Fruit fly (Drosophila melanogaster) whole organism, embryonic: ENCODE data around the gene toe.

Experiments used
- Aef1 ChIP-seq: fragments of 200-800 bp; sonication (Bioruptor generic); IDR thresholded peaks from 3 replicates; pipeline ENCODE4 v1.3.6; 2022; ENCODE audit warnings: missing biosample characterization, missing genetic modification characterization
- CG11085 ChIP-seq: fragments of 200-800 bp; sonication (Bioruptor generic); IDR thresholded peaks from 2 replicates; pipeline ENCODE4 v1.3.6; 2022; ENCODE audit warnings: missing biosample characterization, missing genetic modification characterization
- CG11456 ChIP-seq: fragments of 200-800 bp; sonication (Bioruptor generic); IDR thresholded peaks from 3 replicates; pipeline ENCODE4 v1.3.6; 2022; ENCODE audit warnings: missing biosample characterization, missing genetic modification characterization
- CG12155 ChIP-seq: fragments of 200-800 bp; sonication (Bioruptor generic); optimal IDR thresholded peaks from 3 replicates; lab custom pipeline; 2016; ENCODE audit warnings: missing biosample characterization, missing genetic modification characterization
- CG14050 ChIP-seq: fragments of 200-800 bp; sonication (Bioruptor generic); IDR thresholded peaks from 3 replicates; pipeline ENCODE4 v1.3.6; 2022; ENCODE audit warnings: missing biosample characterization, missing genetic modification characterization
- CG1603 ChIP-seq: fragments of 200-800 bp; sonication (Bioruptor generic); optimal IDR thresholded peaks from 2 replicates; lab custom pipeline; 2019; ENCODE audit warnings: missing biosample characterization, mild to moderate bottlenecking, missing genetic modification characterization, moderate library complexity
- CG16779 ChIP-seq: fragments of 200-800 bp; sonication (Bioruptor generic); IDR thresholded peaks from 2 replicates; pipeline ENCODE4 v1.3.6; 2022; ENCODE audit warnings: missing biosample characterization, missing genetic modification characterization
- CG17385 ChIP-seq: fragments of 200-800 bp; sonication (Bioruptor generic); optimal IDR thresholded peaks from 3 replicates; lab custom pipeline; 2018; ENCODE audit warnings: missing biosample characterization, mild to moderate bottlenecking, missing genetic modification characterization
- CG18619 ChIP-seq: fragments of 200-800 bp; sonication (Bioruptor generic); optimal IDR thresholded peaks from 3 replicates; lab custom pipeline; 2017; ENCODE audit warnings: missing biosample characterization, mild to moderate bottlenecking, missing genetic modification characterization
- CG2116 ChIP-seq: fragments of 200-800 bp; sonication (Bioruptor generic); optimal IDR thresholded peaks from 3 replicates; lab custom pipeline; 2018; ENCODE audit warnings: missing biosample characterization, mild to moderate bottlenecking, missing genetic modification characterization
- CG2129 ChIP-seq: fragments of 200-800 bp; sonication (Bioruptor generic); IDR thresholded peaks from 2 replicates; pipeline ENCODE4 v1.3.6; 2022; ENCODE audit warnings: missing biosample characterization, missing genetic modification characterization; ENCODE audit not compliant: partially characterized antibody
- CG2875 ChIP-seq: fragments of 200-800 bp; sonication (Bioruptor generic); optimal IDR thresholded peaks from 2 replicates; lab custom pipeline; 2017; ENCODE audit warnings: missing biosample characterization, mild to moderate bottlenecking, missing genetic modification characterization, missing genetic modification reagents
- CG30020 ChIP-seq: fragments of 200-800 bp; optimal IDR thresholded peaks from 2 replicates; lab custom pipeline; 2019; ENCODE audit warnings: missing biosample characterization, mild to moderate bottlenecking, missing genetic modification characterization, moderate library complexity
- CG32772 ChIP-seq: fragments of 200-800 bp; sonication (Bioruptor generic); IDR thresholded peaks from 2 replicates; pipeline ENCODE4 v1.3.6; 2022; ENCODE audit warnings: missing biosample characterization, missing genetic modification characterization
- CG33213 ChIP-seq: fragments of 200-800 bp; sonication (Bioruptor generic); optimal IDR thresholded peaks from 3 replicates; lab custom pipeline; 2016; ENCODE audit warnings: missing biosample characterization, missing genetic modification characterization
- CG34224 ChIP-seq: fragments of 200-800 bp; sonication (Bioruptor generic); IDR thresholded peaks from 3 replicates; pipeline ENCODE4 v1.3.6; 2022; ENCODE audit warnings: missing biosample characterization, missing genetic modification characterization; ENCODE audit not compliant: partially characterized antibody
- CG42726 ChIP-seq: fragments of 200-800 bp; sonication (Bioruptor generic); IDR thresholded peaks from 2 replicates; pipeline ENCODE4 v1.3.6; 2022; ENCODE audit warnings: missing biosample characterization, missing genetic modification characterization; ENCODE audit not compliant: partially characterized antibody
- CG43689 ChIP-seq: fragments of 200-800 bp; sonication (Bioruptor generic); IDR thresholded peaks from 2 replicates; pipeline ENCODE4 v1.3.6; 2022; ENCODE audit warnings: missing biosample characterization, missing genetic modification characterization
- CG5245 ChIP-seq: fragments of 200-800 bp; sonication (Bioruptor generic); optimal IDR thresholded peaks from 3 replicates; lab custom pipeline; 2016; ENCODE audit warnings: missing biosample characterization, missing genetic modification characterization
- Dbx ChIP-seq: fragments of 200-800 bp; sonication (Bioruptor generic); IDR thresholded peaks from 3 replicates; pipeline ENCODE4 v1.3.6; 2022; ENCODE audit warnings: missing biosample characterization, missing genetic modification characterization
- Dip2 ChIP-seq: fragments of 200-800 bp; sonication (Bioruptor generic); IDR thresholded peaks from 2 replicates; pipeline ENCODE4 v1.3.6; 2022; ENCODE audit warnings: missing biosample characterization, missing genetic modification characterization
- Doc3 ChIP-seq: fragments of 200-800 bp; sonication (Bioruptor generic); IDR thresholded peaks from 3 replicates; pipeline ENCODE4 v1.3.6; 2022; ENCODE audit warnings: missing biosample characterization, missing genetic modification characterization; ENCODE audit not compliant: partially characterized antibody
- Ets97D ChIP-seq: fragments of 200-800 bp; sonication (Bioruptor generic); optimal IDR thresholded peaks from 3 replicates; lab custom pipeline; 2016; ENCODE audit warnings: missing biosample characterization, missing genetic modification characterization
- HLHmδ ChIP-seq: fragments of 200-800 bp; sonication (Bioruptor generic); optimal IDR thresholded peaks from 2 replicates; lab custom pipeline; 2018; ENCODE audit warnings: missing biosample characterization, mild to moderate bottlenecking, missing genetic modification characterization, moderate library complexity
- Jarid2 ChIP-seq: fragments of 200-800 bp; sonication (Bioruptor generic); optimal IDR thresholded peaks from 3 replicates; lab custom pipeline; 2017; ENCODE audit warnings: mild to moderate bottlenecking, missing biosample characterization, missing genetic modification reagents, missing genetic modification characterization
- MBD-R2 ChIP-seq: fragments of 200-800 bp; sonication (Bioruptor generic); IDR thresholded peaks from 2 replicates; pipeline ENCODE4 v1.3.6; 2022; ENCODE audit warnings: missing biosample characterization, missing genetic modification characterization
- MESR4 ChIP-seq: fragments of 200-800 bp; sonication (Bioruptor generic); optimal IDR thresholded peaks from 2 replicates; lab custom pipeline; 2018; ENCODE audit warnings: missing biosample characterization, mild to moderate bottlenecking, missing genetic modification characterization, moderate library complexity
- Mes4 ChIP-seq: fragments of 200-800 bp; sonication (Bioruptor generic); optimal IDR thresholded peaks from 2 replicates; lab custom pipeline; 2016; ENCODE audit warnings: missing biosample characterization, missing genetic modification characterization
- NC2β ChIP-seq: fragments of 200-800 bp; sonication (Bioruptor generic); optimal IDR thresholded peaks from 2 replicates; lab custom pipeline; 2016; ENCODE audit warnings: missing biosample characterization, missing genetic modification characterization
- Usf ChIP-seq: fragments of 200-800 bp; sonication (Bioruptor generic); optimal IDR thresholded peaks from 2 replicates; lab custom pipeline; 2017; ENCODE audit warnings: missing genotype, missing biosample characterization, missing genetic modification characterization
- Xbp1 ChIP-seq: fragments of 200-800 bp; sonication (Bioruptor generic); optimal IDR thresholded peaks from 3 replicates; lab custom pipeline; 2016; ENCODE audit warnings: missing biosample characterization, mild to moderate bottlenecking, missing genetic modification characterization
- YL-1 ChIP-seq: fragments of 200-800 bp; sonication (Bioruptor generic); optimal IDR thresholded peaks from 3 replicates; lab custom pipeline; 2017; ENCODE audit warnings: missing biosample characterization, mild to moderate bottlenecking, missing genetic modification characterization
- abd-A ChIP-seq: fragments of 200-800 bp; sonication (Bioruptor generic); optimal IDR thresholded peaks from 3 replicates; lab custom pipeline; 2019; ENCODE audit warnings: missing biosample characterization, mild to moderate bottlenecking, missing genetic modification characterization, moderate library complexity
- ato ChIP-seq: fragments of 200-800 bp; sonication (Bioruptor generic); IDR thresholded peaks from 2 replicates; pipeline ENCODE4 v1.3.6; 2022; ENCODE audit warnings: missing biosample characterization, missing genetic modification characterization; ENCODE audit not compliant: partially characterized antibody
- bbx ChIP-seq: fragments of 200-800 bp; sonication (Bioruptor generic); IDR thresholded peaks from 2 replicates; pipeline ENCODE4 v1.3.6; 2022; ENCODE audit warnings: missing biosample characterization, missing genetic modification characterization; ENCODE audit not compliant: partially characterized antibody
- bigmax ChIP-seq: fragments of 200-800 bp; sonication (Bioruptor generic); optimal IDR thresholded peaks from 2 replicates; lab custom pipeline; 2018; ENCODE audit warnings: missing biosample characterization, mild to moderate bottlenecking, missing genetic modification characterization
- chn ChIP-seq: fragments of 200-800 bp; sonication (Bioruptor generic); optimal IDR thresholded peaks from 2 replicates; lab custom pipeline; 2016; ENCODE audit warnings: missing biosample characterization, missing genetic modification characterization
- ci ChIP-seq: fragments of 200-800 bp; sonication (Bioruptor generic); IDR thresholded peaks from 3 replicates; pipeline ENCODE4 v1.3.6; 2022; ENCODE audit warnings: missing biosample characterization, missing genetic modification characterization
- dpn ChIP-seq, 2 experiments: fragments of 200-800 bp; sonication (Bioruptor generic); optimal IDR thresholded peaks; 3 replicates each; lab custom pipeline; 2016; ENCODE audit warnings: missing biosample characterization in 2 of 2, missing genetic modification characterization in 2 of 2
- insv ChIP-seq, 2 experiments: fragments of 200-800 bp; sonication (Bioruptor generic); optimal IDR thresholded peaks; 3 replicates each; lab custom pipeline; 2016 to 2018; ENCODE audit warnings: missing biosample characterization in 2 of 2, missing genetic modification characterization in 2 of 2
- inv ChIP-seq: fragments of 200-800 bp; sonication (Bioruptor generic); IDR thresholded peaks from 2 replicates; pipeline ENCODE4 v1.3.6; 2022; ENCODE audit warnings: missing biosample characterization, missing genetic modification characterization; ENCODE audit not compliant: partially characterized antibody
- lola ChIP-seq, 3 experiments: fragments of >200 bp in 2 of 3; fragments of 200-800 bp in 1 of 3; sonication (Bioruptor generic) in 1 of 3; optimal IDR thresholded peaks; 2 replicates each; lab custom pipeline; 2017 to 2019; ENCODE audit warnings: missing biosample characterization in 3 of 3, missing genetic modification characterization in 3 of 3, mild to moderate bottlenecking in 1 of 3, moderate library complexity in 1 of 3
- pzg ChIP-seq: fragments of 200-800 bp; sonication (Bioruptor generic); optimal IDR thresholded peaks from 3 replicates; lab custom pipeline; 2018; ENCODE audit warnings: missing biosample characterization, mild to moderate bottlenecking, missing genetic modification characterization, moderate library complexity
- ranshi ChIP-seq: fragments of 200-800 bp; sonication (Bioruptor generic); IDR thresholded peaks from 2 replicates; pipeline ENCODE4 v1.3.6; 2022; ENCODE audit warnings: missing biosample characterization, missing genetic modification characterization
- row ChIP-seq: fragments of 200-800 bp; sonication (Bioruptor generic); IDR thresholded peaks from 3 replicates; pipeline ENCODE4 v1.3.6; 2022; ENCODE audit warnings: missing biosample characterization, missing genetic modification characterization
- slbo ChIP-seq: fragments of 200-800 bp; sonication (Bioruptor generic); IDR thresholded peaks from 2 replicates; pipeline ENCODE4 v1.3.6; 2022; ENCODE audit warnings: missing biosample characterization, missing genetic modification characterization
- sna ChIP-seq: fragments of 200-800 bp; sonication (Bioruptor generic); IDR thresholded peaks from 2 replicates; pipeline ENCODE4 v1.3.6; 2022; ENCODE audit warnings: missing biosample characterization, missing genetic modification characterization; ENCODE audit not compliant: partially characterized antibody
- tio ChIP-seq: fragments of 200-800 bp; sonication (Bioruptor generic); optimal IDR thresholded peaks from 2 replicates; lab custom pipeline; 2017; ENCODE audit warnings: missing biosample characterization, missing genetic modification characterization, inconsistent platforms
- wdn ChIP-seq: fragments of 200-800 bp; sonication (Bioruptor generic); IDR thresholded peaks from 2 replicates; pipeline ENCODE4 v1.3.6; 2022; ENCODE audit warnings: missing biosample characterization, missing genetic modification characterization
- wor ChIP-seq: fragments of 200-800 bp; sonication (Bioruptor generic); IDR thresholded peaks from 2 replicates; pipeline ENCODE4 v1.3.6; 2022; ENCODE audit warnings: missing biosample characterization, missing genetic modification characterization

The toe gene

dm6 chr3L:12417341-12417740 is 15.1 kb downstream of the toe start, which contains the start of gene ArfGAP1 (continued):
- TF ChIP-seq dpn (GFP tag; optimal IDR thresholded peaks at IDR 0.05; lab: Kevin White, UChicago) (peak in 1 of 2 experiments; percentile 19), Dip2 (no peak), CG12155 (no peak), Xbp1 (peak; percentile 15), CG2116 (GFP tag; lab: Kevin White, UChicago) (peak; percentile 37), CG17385 (no peak), CG11085 (GFP tag; lab: Robert Waterston, UW) (peak; percentile 13; the same call in 1 of the 2 replicates), slbo (GFP tag; lab: Robert Waterston, UW) (peak; percentile 48; the same call in 1 of the 2 replicates), ranshi (GFP tag; lab: Robert Waterston, UW) (peak; percentile 21; the same call in 1 of the 2 replicates), Jarid2 (GFP tag; lab: Kevin White, UChicago) (no peak), CG5245 (GFP tag; lab: Kevin White, UChicago) (no peak), MBD-R2 (GFP tag; lab: Robert Waterston, UW) (peak; percentile 65), CG32772 (0 out of 2 replicates have a peak, but pooled peaks have one; percentile 26), row (GFP tag; lab: Robert Waterston, UW) (peak; percentile 61), Dbx (peak; percentile 35; the same call in 1 of the 3 replicates), CG11456 (GFP tag; lab: Robert Waterston, UW) (peak; percentile 28; the same call in 1 of the 3 replicates), insv (GFP tag; optimal IDR thresholded peaks at IDR 0.05; lab: Kevin White, UChicago) (peak in 1 of 2 experiments; percentile 89), ato (GFP tag; lab: Robert Waterston, UW) (peak; percentile 92), Ets97D (GFP tag; lab: Kevin White, UChicago) (peak; percentile 87), Mes4 (no peak), Aef1 (GFP tag; lab: Robert Waterston, UW) (0 out of 3 replicates have a peak, but pooled peaks have one; percentile 32), YL-1 (GFP tag; lab: Kevin White, UChicago) (no peak), CG30020 (tag; lab: Kevin White, UChicago) (no peak), CG14050 (GFP tag; lab: Robert Waterston, UW) (no peak), tio (GFP tag; lab: Kevin White, UChicago) (no peak), CG43689 (GFP tag; lab: Robert Waterston, UW) (no peak), bbx (peak; percentile 97), CG33213 (GFP tag; lab: Kevin White, UChicago) (peak; percentile 29), NC2β (no peak), pzg (peak; percentile 47), Usf (GFP tag; lab: Kevin White, UChicago) (no peak), CG42726 (GFP tag; lab: Robert Waterston, UW) (peak; percentile 96), inv (GFP tag; lab: Robert Waterston, UW) (peak; percentile 94), wor (GFP tag; lab: Robert Waterston, UW) (no peak), chn (no peak), MESR4 (GFP tag; lab: Kevin White, UChicago) (peak; percentile 63), CG18619 (GFP tag; lab: Kevin White, UChicago) (no peak), HLHmδ (no peak), lola (GFP tag; optimal IDR thresholded peaks at IDR 0.05; lab: Kevin White, UChicago) (no peak), CG2129 (GFP tag; lab: Robert Waterston, UW) (peak; percentile 96), wdn (GFP tag; lab: Robert Waterston, UW) (no peak), bigmax (GFP tag; lab: Kevin White, UChicago) (no peak), abd-A (tag; lab: Kevin White, UChicago) (no peak), Doc3 (GFP tag; lab: Robert Waterston, UW) (peak; percentile 97), sna (GFP tag; lab: Robert Waterston, UW) (peak; percentile 96), CG34224 (GFP tag; lab: Robert Waterston, UW) (peak; percentile 97), CG2875 (GFP tag; lab: Kevin White, UChicago) (no peak), CG16779 (GFP tag; lab: Robert Waterston, UW) (no peak), CG1603 (tag; lab: Kevin White, UChicago) (peak; percentile 12), ci (GFP tag; lab: Robert Waterston, UW) (0 out of 3 replicates have a peak, but pooled peaks have one; percentile 42)
